Fruit fly (Drosophila melanogaster): ENCODE data around the gene hwt.

The hwt gene

dm6 chrX:12467241-12467597, 101.0 kb downstream of the hwt start (continued):
- TF ChIP-seq CG14710 (tag; optimal IDR thresholded peaks at IDR 0.05) (no peak), Scr (GFP tag; IDR thresholded peaks at IDR 0.05; ENCODE audit: partially characterized antibody) (peak; percentile 39; the same call in 1 of the 2 replicates), bbx (GFP tag; IDR thresholded peaks at IDR 0.05; ENCODE audit: partially characterized antibody) (0 out of 2 replicates have a peak, but pooled peaks have one; percentile 30), CG15514 (GFP tag; optimal IDR thresholded peaks at IDR 0.05) (peak; percentile 8), CG5180 (GFP tag; optimal IDR thresholded peaks at IDR 0.05) (no peak), BEAF-32 (GFP tag; optimal IDR thresholded peaks at IDR 0.05) (peak; percentile 27), onecut (GFP tag; IDR thresholded peaks at IDR 0.05) (peak; percentile 27; the same call in 1 of the 2 replicates), CG9727 (GFP tag; optimal IDR thresholded peaks at IDR 0.05) (no peak), NFAT (GFP tag; IDR thresholded peaks at IDR 0.05) (no peak), CG2116 (GFP tag; optimal IDR thresholded peaks at IDR 0.05) (peak; percentile 95), CG10147 (GFP tag; optimal IDR thresholded peaks at IDR 0.05) (no peak)
